Fruit fly (Drosophila melanogaster) whole organism, embryonic: ENCODE measurements around the gene Etl1.
A peak's percentile ranks its signal among the peaks of the same experiment; 100 is the strongest.

ENCODE experiments used
- Adf1 ChIP-seq: fragments of 200-800 bp; sonication (Bioruptor generic); IDR thresholded peaks from 2 replicates; pipeline ENCODE4 v1.3.6; 2022; ENCODE audit warnings: missing biosample characterization, missing genetic modification characterization
- Bgb ChIP-seq: fragments of 200-800 bp; sonication (Bioruptor generic); IDR thresholded peaks from 2 replicates; pipeline ENCODE4 v1.3.6; 2022; ENCODE audit warnings: missing biosample characterization, missing genetic modification characterization; ENCODE audit not compliant: partially characterized antibody
- CG10321 ChIP-seq: fragments of 200-800 bp; sonication (Bioruptor generic); IDR thresholded peaks from 2 replicates; pipeline ENCODE4 v1.3.6; 2022; ENCODE audit warnings: missing biosample characterization, missing genetic modification characterization
- CG11456 ChIP-seq: fragments of 200-800 bp; sonication (Bioruptor generic); IDR thresholded peaks from 3 replicates; pipeline ENCODE4 v1.3.6; 2022; ENCODE audit warnings: missing biosample characterization, missing genetic modification characterization
- CG12155 ChIP-seq: fragments of 200-800 bp; sonication (Bioruptor generic); optimal IDR thresholded peaks from 3 replicates; lab custom pipeline; 2016; ENCODE audit warnings: missing biosample characterization, missing genetic modification characterization
- CG12942 ChIP-seq: fragments of 200-800 bp; sonication (Bioruptor generic); optimal IDR thresholded peaks from 3 replicates; lab custom pipeline; 2016; ENCODE audit warnings: missing biosample characterization, missing genetic modification characterization
- CG1602 ChIP-seq: fragments of 200-800 bp; sonication (Bioruptor generic); optimal IDR thresholded peaks from 3 replicates; lab custom pipeline; 2016; ENCODE audit warnings: missing biosample characterization, missing genetic modification characterization
- CG17186 ChIP-seq: fragments of 200-800 bp; sonication (Bioruptor generic); optimal IDR thresholded peaks from 3 replicates; lab custom pipeline; 2017; ENCODE audit warnings: missing biosample characterization, missing genetic modification reagents, missing genetic modification characterization
- CG18599 ChIP-seq: fragments of 200-800 bp; sonication (Bioruptor generic); optimal IDR thresholded peaks from 3 replicates; lab custom pipeline; 2017; ENCODE audit warnings: missing biosample characterization, missing genetic modification characterization, mild to moderate bottlenecking, moderate library complexity, missing genetic modification reagents
- CG18619 ChIP-seq: fragments of 200-800 bp; sonication (Bioruptor generic); optimal IDR thresholded peaks from 3 replicates; lab custom pipeline; 2017; ENCODE audit warnings: missing biosample characterization, mild to moderate bottlenecking, missing genetic modification characterization
- CG2120 ChIP-seq: fragments of 200-800 bp; sonication (Bioruptor generic); optimal IDR thresholded peaks from 3 replicates; lab custom pipeline; 2016; ENCODE audit warnings: missing biosample characterization, missing genetic modification characterization
- CG30431 ChIP-seq: fragments of 200-800 bp; sonication (Bioruptor generic); optimal IDR thresholded peaks from 2 replicates; lab custom pipeline; 2017; ENCODE audit warnings: missing biosample characterization, missing genetic modification characterization
- CG3065 ChIP-seq: fragments of 200-800 bp; sonication (Bioruptor generic); optimal IDR thresholded peaks from 2 replicates; lab custom pipeline; 2016; ENCODE audit warnings: missing biosample characterization, missing genetic modification characterization
- CG34376 ChIP-seq: fragments of 200-800 bp; sonication (Bioruptor generic); optimal IDR thresholded peaks from 2 replicates; lab custom pipeline; 2018; ENCODE audit warnings: missing biosample characterization, mild to moderate bottlenecking, missing genetic modification characterization
- CG6654 ChIP-seq: fragments of 200-800 bp; sonication (Bioruptor generic); optimal IDR thresholded peaks from 2 replicates; lab custom pipeline; 2017; ENCODE audit warnings: missing biosample characterization, mild to moderate bottlenecking, missing genetic modification characterization
- CG6791 ChIP-seq: fragments of 200-800 bp; sonication (Bioruptor generic); IDR thresholded peaks from 3 replicates; pipeline ENCODE4 v1.3.6; 2022; ENCODE audit warnings: missing biosample characterization, missing genetic modification characterization; ENCODE audit not compliant: partially characterized antibody
- CG7357 ChIP-seq: fragments of 200-800 bp; sonication (Bioruptor generic); IDR thresholded peaks from 3 replicates; pipeline ENCODE4 v1.3.6; 2022; ENCODE audit warnings: missing biosample characterization, missing genetic modification characterization
- CG7987 ChIP-seq: fragments of 200-800 bp; sonication (Bioruptor generic); optimal IDR thresholded peaks from 2 replicates; lab custom pipeline; 2018; ENCODE audit warnings: missing biosample characterization, mild to moderate bottlenecking, missing genetic modification characterization, moderate library complexity
- CG8765 ChIP-seq: fragments of 200-800 bp; sonication (Bioruptor generic); IDR thresholded peaks from 2 replicates; pipeline ENCODE4 v1.3.6; 2022; ENCODE audit warnings: missing biosample characterization, missing genetic modification characterization
- CoRest ChIP-seq: fragments of 200-800 bp; sonication (Bioruptor generic); optimal IDR thresholded peaks from 3 replicates; lab custom pipeline; 2018; ENCODE audit warnings: missing biosample characterization, mild to moderate bottlenecking, missing genetic modification characterization, moderate library complexity
- Dbx ChIP-seq: fragments of 200-800 bp; sonication (Bioruptor generic); IDR thresholded peaks from 3 replicates; pipeline ENCODE4 v1.3.6; 2022; ENCODE audit warnings: missing biosample characterization, missing genetic modification characterization
- Dek ChIP-seq: fragments of 200-800 bp; sonication (Bioruptor generic); optimal IDR thresholded peaks from 3 replicates; lab custom pipeline; 2019; ENCODE audit warnings: missing biosample characterization, mild to moderate bottlenecking, missing genetic modification characterization, moderate library complexity
- Dref ChIP-seq: fragments of 200-800 bp; sonication (Bioruptor generic); IDR thresholded peaks from 2 replicates; pipeline ENCODE4 v1.3.6; 2022; ENCODE audit warnings: missing biosample characterization, missing genetic modification characterization
- Drgx ChIP-seq: fragments of 200-800 bp; sonication (Bioruptor generic); IDR thresholded peaks from 2 replicates; pipeline ENCODE4 v1.3.6; 2022; ENCODE audit warnings: missing biosample characterization, missing genetic modification characterization
- Elba2 ChIP-seq: fragments of 200-800 bp; sonication (Bioruptor generic); optimal IDR thresholded peaks from 3 replicates; lab custom pipeline; 2016; ENCODE audit warnings: missing biosample characterization, missing genetic modification characterization
- Hand ChIP-seq: fragments of 200-800 bp; sonication (Bioruptor generic); optimal IDR thresholded peaks from 2 replicates; lab custom pipeline; 2017; ENCODE audit warnings: mild to moderate bottlenecking, missing biosample characterization, missing genetic modification reagents, missing genetic modification characterization
- HmgD ChIP-seq: fragments of 200-800 bp; sonication (Bioruptor generic); optimal IDR thresholded peaks from 3 replicates; lab custom pipeline; 2016; ENCODE audit warnings: missing biosample characterization, missing genetic modification characterization
- Oli ChIP-seq: fragments of 200-800 bp; sonication (Bioruptor generic); optimal IDR thresholded peaks from 2 replicates; lab custom pipeline; 2018; ENCODE audit warnings: missing biosample characterization, mild to moderate bottlenecking, missing genetic modification characterization, moderate library complexity
- Sin3A ChIP-seq: fragments of >200 bp; optimal IDR thresholded peaks from 2 replicates; lab custom pipeline; 2018
- Sox102F ChIP-seq: fragments of 200-800 bp; sonication (Bioruptor generic); optimal IDR thresholded peaks from 2 replicates; lab custom pipeline; 2018; ENCODE audit warnings: missing biosample characterization, mild to moderate bottlenecking, missing genetic modification characterization, moderate library complexity
- Stat92E ChIP-seq, 3 experiments: fragments of >200 bp in 2 of 3; fragments of 200-800 bp in 1 of 3; sonication (Bioruptor generic) in 1 of 3; optimal IDR thresholded peaks; 2 replicates each; lab custom pipeline; 2017 to 2019; ENCODE audit warnings: missing biosample characterization in 3 of 3, missing genetic modification characterization in 3 of 3, mild to moderate bottlenecking in 1 of 3, moderate library complexity in 1 of 3
- Taf1 ChIP-seq: fragments of 200-800 bp; sonication (Bioruptor generic); IDR thresholded peaks from 2 replicates; pipeline ENCODE4 v1.3.6; 2022; ENCODE audit warnings: missing biosample characterization, missing genetic modification characterization
- Tbp ChIP-seq: fragments of >200 bp; optimal IDR thresholded peaks from 2 replicates; lab custom pipeline; 2018; ENCODE audit warnings: missing biosample characterization, missing genetic modification characterization
- az2 ChIP-seq: fragments of 200-800 bp; sonication (Bioruptor generic); optimal IDR thresholded peaks from 3 replicates; lab custom pipeline; 2016; ENCODE audit warnings: missing biosample characterization, missing genetic modification characterization
- cad ChIP-seq: fragments of >200 bp; optimal IDR thresholded peaks from 2 replicates; lab custom pipeline; 2017; ENCODE audit warnings: missing biosample characterization, missing genetic modification characterization
- da ChIP-seq: fragments of 200-800 bp; sonication (Bioruptor generic); optimal IDR thresholded peaks from 2 replicates; lab custom pipeline; 2016; ENCODE audit warnings: missing biosample characterization, missing genetic modification characterization
- ewg ChIP-seq: fragments of 200-800 bp; sonication (Bioruptor generic); optimal IDR thresholded peaks from 3 replicates; lab custom pipeline; 2017; ENCODE audit warnings: mild to moderate bottlenecking, missing biosample characterization, missing genetic modification reagents, missing genetic modification characterization
- fd96Cb ChIP-seq: fragments of 200-800 bp; sonication (Bioruptor generic); optimal IDR thresholded peaks from 2 replicates; lab custom pipeline; 2018; ENCODE audit warnings: missing biosample characterization, mild to moderate bottlenecking, missing genetic modification characterization, moderate library complexity
- gsb ChIP-seq: fragments of 200-800 bp; sonication (Bioruptor generic); IDR thresholded peaks from 2 replicates; pipeline ENCODE4 v1.3.6; 2022; ENCODE audit warnings: missing biosample characterization, missing genetic modification characterization
- inv ChIP-seq: fragments of 200-800 bp; sonication (Bioruptor generic); IDR thresholded peaks from 2 replicates; pipeline ENCODE4 v1.3.6; 2022; ENCODE audit warnings: missing biosample characterization, missing genetic modification characterization; ENCODE audit not compliant: partially characterized antibody
- jing ChIP-seq: fragments of 200-800 bp; sonication (Bioruptor generic); optimal IDR thresholded peaks from 2 replicates; lab custom pipeline; 2018; ENCODE audit warnings: missing biosample characterization, mild to moderate bottlenecking, missing genetic modification characterization
- kah ChIP-seq: fragments of 200-800 bp; sonication (Bioruptor generic); optimal IDR thresholded peaks from 2 replicates; lab custom pipeline; 2018; ENCODE audit warnings: missing biosample characterization, mild to moderate bottlenecking, missing genetic modification characterization
- ken ChIP-seq: fragments of 200-800 bp; sonication (Bioruptor generic); IDR thresholded peaks from 3 replicates; pipeline ENCODE4 v1.3.6; 2022; ENCODE audit warnings: missing biosample characterization, missing genetic modification characterization
- seq ChIP-seq: fragments of 200-800 bp; sonication (Bioruptor generic); IDR thresholded peaks from 2 replicates; pipeline ENCODE4 v1.3.6; 2022; ENCODE audit warnings: missing biosample characterization, missing genetic modification characterization
- sima ChIP-seq: fragments of 200-800 bp; sonication (Bioruptor generic); optimal IDR thresholded peaks from 2 replicates; lab custom pipeline; 2016; ENCODE audit warnings: missing biosample characterization, missing genetic modification characterization
- tup ChIP-seq: fragments of 200-800 bp; sonication (Bioruptor generic); optimal IDR thresholded peaks from 2 replicates; lab custom pipeline; 2016; ENCODE audit warnings: missing biosample characterization, mild to moderate bottlenecking, missing genetic modification characterization, moderate library complexity
- tx ChIP-seq: fragments of 200-800 bp; sonication (Bioruptor generic); optimal IDR thresholded peaks from 2 replicates; lab custom pipeline; 2016; ENCODE audit warnings: missing biosample characterization, missing genetic modification characterization
- vfl ChIP-seq: fragments of 200-800 bp; sonication (Bioruptor generic); optimal IDR thresholded peaks from 2 replicates; lab custom pipeline; 2016; ENCODE audit warnings: missing biosample characterization, missing genetic modification characterization
- vvl ChIP-seq: fragments of 200-800 bp; sonication (Bioruptor generic); IDR thresholded peaks from 2 replicates; pipeline ENCODE4 v1.3.6; 2022; ENCODE audit warnings: missing biosample characterization, missing genetic modification characterization
- wdn ChIP-seq: fragments of 200-800 bp; sonication (Bioruptor generic); IDR thresholded peaks from 2 replicates; pipeline ENCODE4 v1.3.6; 2022; ENCODE audit warnings: missing biosample characterization, missing genetic modification characterization
- wek ChIP-seq: fragments of 200-800 bp; sonication (Bioruptor generic); optimal IDR thresholded peaks from 3 replicates; lab custom pipeline; 2018; ENCODE audit warnings: missing biosample characterization, mild to moderate bottlenecking, missing genetic modification characterization, moderate library complexity

Gene Etl1

DNA sequence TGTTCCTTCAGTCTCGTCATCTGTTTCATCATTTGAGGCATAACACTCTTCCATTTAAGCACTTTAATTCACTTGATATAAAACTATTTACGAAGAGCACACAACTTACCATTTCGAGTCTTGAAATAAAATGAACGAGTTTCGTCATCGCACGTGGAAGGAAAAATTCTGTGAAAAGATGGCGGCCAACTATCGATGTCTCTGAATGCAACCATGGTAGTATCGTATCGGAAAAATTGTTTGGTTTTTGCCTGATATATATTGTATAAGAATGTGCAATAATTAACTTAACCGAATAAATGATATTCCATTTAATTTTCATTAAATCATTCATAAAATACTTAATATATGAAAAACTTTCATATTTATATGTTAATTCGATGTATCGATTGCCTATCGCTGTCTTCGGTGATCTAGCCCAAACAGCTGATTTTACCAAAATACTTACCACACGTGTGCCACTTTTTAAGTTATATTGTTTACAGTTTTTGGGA lies 17.5 kb downstream of the Etl1 start, which contains the start of gene Bka (continued):
- no peak for TF ChIP-seq Sox102F
- no peak for TF ChIP-seq HmgD
- TF ChIP-seq wdn (GFP tag; lab: Robert Waterston, UW): peak; percentile 17; the same call in 1 of the 2 replicates
- TF ChIP-seq Drgx: no peak
- TF ChIP-seq vfl (GFP tag; lab: Kevin White, UChicago): no peak
- TF ChIP-seq cad (GFP tag; lab: Kevin White, UChicago): no peak
- TF ChIP-seq Elba2 (GFP tag; lab: Kevin White, UChicago): no peak
- peak; percentile 77 for TF ChIP-seq Sin3A
- TF ChIP-seq Stat92E (GFP tag; optimal IDR thresholded peaks at IDR 0.05; lab: Kevin White, UChicago): peak in 1 of 3 experiments; percentile 78
- TF ChIP-seq Dek (tag; lab: Kevin White, UChicago): peak; percentile 39
- TF ChIP-seq gsb (GFP tag; lab: Robert Waterston, UW): no peak
- peak; percentile 56 for TF ChIP-seq Hand
- TF ChIP-seq da (GFP tag; lab: Kevin White, UChicago): no peak
- TF ChIP-seq CG34376 (GFP tag; lab: Kevin White, UChicago): peak; percentile 85
- TF ChIP-seq tup (GFP tag; lab: Kevin White, UChicago): peak; percentile 13
- TF ChIP-seq jing (GFP tag; lab: Kevin White, UChicago): no peak
- TF ChIP-seq tx (GFP tag; lab: Kevin White, UChicago): no peak
- no peak for TF ChIP-seq CG11456 (GFP tag; lab: Robert Waterston, UW)
- TF ChIP-seq CG7357 (GFP tag; lab: Robert Waterston, UW): no peak
- TF ChIP-seq wek (GFP tag; lab: Kevin White, UChicago): peak; percentile 40
- peak; percentile 53; the same call in 2 of the 3 replicates for TF ChIP-seq Dbx (GFP tag; lab: Robert Waterston, UW)
- peak; percentile 96 for TF ChIP-seq Bgb (GFP tag; lab: Robert Waterston, UW)
- TF ChIP-seq fd96Cb (tag; lab: Kevin White, UChicago): no peak
- no peak for TF ChIP-seq Tbp
- TF ChIP-seq Dref: peak; percentile 86
- TF ChIP-seq CG17186 (GFP tag; lab: Kevin White, UChicago): peak; percentile 67
- no peak for TF ChIP-seq sima (GFP tag; lab: Kevin White, UChicago)
- TF ChIP-seq CG8765 (GFP tag; lab: Robert Waterston, UW): no peak
- TF ChIP-seq Adf1 (GFP tag; lab: Robert Waterston, UW): peak; percentile 10; the same call in 1 of the 2 replicates
- peak; percentile 7 for TF ChIP-seq az2
- TF ChIP-seq CG1602 (GFP tag; lab: Kevin White, UChicago): no peak
- TF ChIP-seq ewg: no peak
- TF ChIP-seq CG6654 (GFP tag; lab: Kevin White, UChicago): no peak
- TF ChIP-seq CG7987 (GFP tag; lab: Kevin White, UChicago): peak; percentile 65
- TF ChIP-seq CG2120: no peak
- TF ChIP-seq vvl: peak; percentile 85
- TF ChIP-seq Oli (tag; lab: Kevin White, UChicago): peak; percentile 31
- peak; percentile 93 for TF ChIP-seq CG6791
- TF ChIP-seq ken (GFP tag; lab: Robert Waterston, UW): no peak
- TF ChIP-seq CG18619 (GFP tag; lab: Kevin White, UChicago): peak; percentile 62
- TF ChIP-seq kah: peak; percentile 45
- TF ChIP-seq Taf1 (GFP tag; lab: Robert Waterston, UW): no peak
- TF ChIP-seq seq: no peak
- peak; percentile 97 for TF ChIP-seq inv
- peak; percentile 61 for TF ChIP-seq CoRest (tag; lab: Kevin White, UChicago)
- TF ChIP-seq CG10321: no peak
- peak; percentile 49 for TF ChIP-seq CG12155 (GFP tag; lab: Kevin White, UChicago)
- no peak for TF ChIP-seq CG12942
- TF ChIP-seq CG30431 (GFP tag; lab: Kevin White, UChicago): no peak
- TF ChIP-seq CG3065 (GFP tag; lab: Kevin White, UChicago): no peak
- TF ChIP-seq CG18599 (GFP tag; lab: Kevin White, UChicago): peak; percentile 63
